Worm (Caenorhabditis elegans) whole organism, young adult: ENCODE results near the gene Y50D4C.5.

Experiments
- B0035.1 ChIP-seq: sonication (generic microtip); optimal IDR thresholded peaks from 2 replicates; lab custom pipeline; 2016; ENCODE audit warnings: missing genetic modification characterization, mild to moderate bottlenecking, missing compliant biosample characterization, missing genotype, missing genetic modification reagents
- B0336.3 ChIP-seq: fragments of 200-800 bp; sonication (Bioruptor generic); IDR thresholded peaks from 2 replicates; pipeline ENCODE4 v1.3.6; 2022; ENCODE audit warnings: missing genetic modification characterization, missing compliant biosample characterization
- C06A6.2 ChIP-seq: fragments of 200-800 bp; sonication (Bioruptor generic); conservative IDR thresholded peaks from 2 replicates; pipeline ENCODE4 v1.3.6; 2022; ENCODE audit warnings: missing genetic modification characterization, missing compliant biosample characterization
- C17E4.6 ChIP-seq: fragments of 200-800 bp; sonication (Bioruptor generic); IDR thresholded peaks from 2 replicates; pipeline ENCODE4 v1.3.6; 2022; ENCODE audit warnings: missing genetic modification reagents, missing genetic modification characterization, missing compliant biosample characterization
- F10E7.11 ChIP-seq: sonication (generic microtip); optimal IDR thresholded peaks from 2 replicates; lab custom pipeline; 2017; ENCODE audit warnings: mild to moderate bottlenecking, missing genetic modification characterization, moderate library complexity, missing compliant biosample characterization
- F55B11.4 ChIP-seq: sonication (generic microtip); optimal IDR thresholded peaks from 2 replicates; lab custom pipeline; 2016; ENCODE audit warnings: missing compliant biosample characterization, missing genetic modification characterization, borderline replicate concordance; ENCODE audit not compliant: insufficient read depth
- F57A8.1 ChIP-seq: fragments of 200-800 bp; sonication (Bioruptor generic); optimal IDR thresholded peaks from 2 replicates; lab custom pipeline; 2018; ENCODE audit warnings: mild to moderate bottlenecking, missing genetic modification characterization, moderate library complexity, missing compliant biosample characterization
- F57C9.4 ChIP-seq: sonication (generic microtip); optimal IDR thresholded peaks from 2 replicates; lab custom pipeline; 2017; ENCODE audit warnings: mild to moderate bottlenecking, missing genetic modification characterization, missing compliant biosample characterization
- K11D2.4 ChIP-seq: fragments of 200-800 bp; sonication (Bioruptor generic); IDR thresholded peaks from 2 replicates; pipeline ENCODE4 v1.3.6; 2022; ENCODE audit warnings: missing genetic modification reagents, missing genetic modification characterization, missing compliant biosample characterization
- K12H6.12 ChIP-seq: fragments of 200-800 bp; sonication (Bioruptor generic); optimal IDR thresholded peaks from 2 replicates; lab custom pipeline; 2018; ENCODE audit warnings: mild to moderate bottlenecking, missing genetic modification characterization, missing compliant biosample characterization
- Y53F4B.3 ChIP-seq: fragments of 200-800 bp; sonication (Bioruptor generic); IDR thresholded peaks from 2 replicates; pipeline ENCODE4 v1.3.6; 2022; ENCODE audit warnings: missing genetic modification reagents, missing genetic modification characterization, missing compliant biosample characterization
- Y56A3A.18 ChIP-seq: fragments of 200-800 bp; sonication (Bioruptor generic); IDR thresholded peaks from 2 replicates; pipeline ENCODE4 v1.3.6; 2022; ENCODE audit warnings: missing genetic modification reagents, missing genetic modification characterization, missing compliant biosample characterization
- ama-1 ChIP-seq, 3 experiments: fragments of 150-350 bp in 1 of 3; sonication (generic microtip) in 2 of 3; optimal IDR thresholded peaks; 2 replicates each; lab custom pipeline; 2014 to 2018; ENCODE audit warnings: missing biosample characterization in 2 of 3, missing genetic modification characterization in 2 of 3, missing genetic modification reagents in 2 of 3
- atf-7 ChIP-seq: sonication (generic microtip); optimal IDR thresholded peaks from 2 replicates; lab custom pipeline; 2017; ENCODE audit warnings: mild to moderate bottlenecking, missing genetic modification characterization, missing compliant biosample characterization
- athp-1 ChIP-seq: sonication (generic microtip); optimal IDR thresholded peaks from 2 replicates; lab custom pipeline; 2017; ENCODE audit warnings: mild to moderate bottlenecking, missing genetic modification characterization, missing compliant biosample characterization
- bed-1 ChIP-seq: fragments of 200-800 bp; sonication (Bioruptor generic); IDR thresholded peaks from 2 replicates; pipeline ENCODE4 v1.3.6; 2022; ENCODE audit warnings: missing genetic modification reagents, missing genetic modification characterization, missing compliant biosample characterization
- cebp-2 ChIP-seq: fragments of 200-800 bp; sonication (Bioruptor generic); IDR thresholded peaks from 2 replicates; pipeline ENCODE4 v1.3.6; 2022; ENCODE audit warnings: missing genetic modification characterization, missing compliant biosample characterization
- ceh-40 ChIP-seq: fragments of 200-800 bp; sonication (Bioruptor generic); IDR thresholded peaks from 2 replicates; pipeline ENCODE4 v1.3.6; 2022; ENCODE audit warnings: missing genetic modification characterization, missing compliant biosample characterization
- die-1 ChIP-seq: sonication (generic microtip); optimal IDR thresholded peaks from 2 replicates; lab custom pipeline; 2016; ENCODE audit warnings: missing genotype, mild to moderate bottlenecking, missing genetic modification characterization, missing compliant biosample characterization
- dox-1 ChIP-seq: fragments of 200-800 bp; sonication (Bioruptor generic); IDR thresholded peaks from 2 replicates; pipeline ENCODE4 v1.3.6; 2022; ENCODE audit warnings: missing genetic modification reagents, missing genetic modification characterization, missing compliant biosample characterization
- dpff-1 ChIP-seq: sonication (generic microtip); optimal IDR thresholded peaks from 2 replicates; lab custom pipeline; 2017; ENCODE audit warnings: mild to moderate bottlenecking, missing genetic modification characterization, missing compliant biosample characterization
- efl-1 ChIP-seq: fragments of 150-350 bp; optimal IDR thresholded peaks from 2 replicates; lab custom pipeline; 2014; ENCODE audit warnings: missing biosample characterization, missing genetic modification reagents, missing genetic modification characterization
- ekl-4 ChIP-seq: fragments of 200-800 bp; sonication (Bioruptor generic); IDR thresholded peaks from 2 replicates; pipeline ENCODE4 v1.3.6; 2022; ENCODE audit warnings: missing genetic modification reagents, missing genetic modification characterization, missing compliant biosample characterization
- fkh-3 ChIP-seq: sonication (generic microtip); optimal IDR thresholded peaks from 2 replicates; lab custom pipeline; 2016; ENCODE audit warnings: mild to moderate bottlenecking, missing genetic modification characterization, missing compliant biosample characterization
- gei-17 ChIP-seq: fragments of 200-800 bp; sonication (Bioruptor generic); optimal IDR thresholded peaks from 2 replicates; lab custom pipeline; 2018; ENCODE audit warnings: mild to moderate bottlenecking, missing genetic modification characterization, missing compliant biosample characterization
- him-1 ChIP-seq: sonication (generic microtip); optimal IDR thresholded peaks from 2 replicates; lab custom pipeline; 2016; ENCODE audit warnings: missing genotype, missing genetic modification reagents, missing genetic modification characterization, missing compliant biosample characterization
- hlh-26 ChIP-seq: fragments of 200-800 bp; sonication (Bioruptor generic); conservative IDR thresholded peaks from 2 replicates; pipeline ENCODE4 v1.3.6; 2022; ENCODE audit warnings: missing genetic modification reagents, missing genetic modification characterization, missing compliant biosample characterization
- hrde-1 ChIP-seq: sonication (generic microtip); optimal IDR thresholded peaks from 2 replicates; lab custom pipeline; 2016; ENCODE audit warnings: missing genetic modification characterization, mild to moderate bottlenecking, missing compliant biosample characterization, moderate library complexity, missing genotype, missing genetic modification reagents, borderline replicate concordance
- lag-1 ChIP-seq: fragments of 200-800 bp; sonication (Bioruptor generic); IDR thresholded peaks from 2 replicates; pipeline ENCODE4 v1.3.6; 2022; ENCODE audit warnings: missing genetic modification reagents, missing genetic modification characterization, missing compliant biosample characterization
- let-526 ChIP-seq: fragments of 200-800 bp; sonication (Bioruptor generic); IDR thresholded peaks from 2 replicates; pipeline ENCODE4 v1.3.6; 2022; ENCODE audit warnings: missing genetic modification reagents, missing genetic modification characterization, missing compliant biosample characterization
- lin-35 ChIP-seq, 3 experiments: fragments of 150-350 bp in 2 of 3; sonication (generic microtip) in 1 of 3; optimal IDR thresholded peaks; 2 replicates each; lab custom pipeline; 2014 to 2018; ENCODE audit warnings: missing biosample characterization in 3 of 3, missing genetic modification characterization in 3 of 3, missing genetic modification reagents in 3 of 3
- lir-1 ChIP-seq: fragments of 200-800 bp; sonication (Bioruptor generic); conservative IDR thresholded peaks from 2 replicates; pipeline ENCODE4 v1.3.6; 2022; ENCODE audit warnings: missing genetic modification reagents, missing genetic modification characterization, missing compliant biosample characterization
- madf-3 ChIP-seq: fragments of 200-800 bp; sonication (Bioruptor generic); IDR thresholded peaks from 2 replicates; pipeline ENCODE4 v1.3.6; 2022; ENCODE audit warnings: missing genetic modification reagents, missing genetic modification characterization, missing compliant biosample characterization
- madf-6 ChIP-seq: fragments of 200-800 bp; sonication (Bioruptor generic); IDR thresholded peaks from 2 replicates; pipeline ENCODE4 v1.3.6; 2022; ENCODE audit warnings: missing genetic modification reagents, missing genetic modification characterization, missing compliant biosample characterization
- madf-8 ChIP-seq: fragments of 200-800 bp; sonication (Bioruptor generic); conservative IDR thresholded peaks from 2 replicates; pipeline ENCODE4 v1.3.6; 2022; ENCODE audit warnings: missing genetic modification reagents, missing genetic modification characterization, missing compliant biosample characterization
- nhr-179 ChIP-seq: sonication (generic microtip); optimal IDR thresholded peaks from 2 replicates; lab custom pipeline; 2016; ENCODE audit warnings: mild to moderate bottlenecking, missing genetic modification characterization, missing compliant biosample characterization
- nhr-27 ChIP-seq: fragments of 200-800 bp; sonication (Bioruptor generic); optimal IDR thresholded peaks from 2 replicates; lab custom pipeline; 2018; ENCODE audit warnings: mild to moderate bottlenecking, missing genetic modification characterization, moderate library complexity, missing compliant biosample characterization
- pbrm-1 ChIP-seq: fragments of 200-800 bp; sonication (Bioruptor generic); IDR thresholded peaks from 2 replicates; pipeline ENCODE4 v1.3.6; 2022; ENCODE audit warnings: missing genetic modification reagents, missing genetic modification characterization, missing compliant biosample characterization
- repo-1 ChIP-seq: sonication (generic microtip); optimal IDR thresholded peaks from 2 replicates; lab custom pipeline; 2017; ENCODE audit warnings: mild to moderate bottlenecking, missing genetic modification characterization, missing compliant biosample characterization
- snpc-1.1 ChIP-seq: sonication (generic microtip); optimal IDR thresholded peaks from 2 replicates; lab custom pipeline; 2017; ENCODE audit warnings: missing genetic modification characterization, mild to moderate bottlenecking, missing compliant biosample characterization, antibody characterized with exemption, moderate library complexity, missing genotype, missing genetic modification reagents; ENCODE audit not compliant: insufficient read depth
- xnd-1 ChIP-seq: sonication (generic microtip); optimal IDR thresholded peaks from 2 replicates; lab custom pipeline; 2016; ENCODE audit warnings: missing genotype, missing genetic modification reagents, missing genetic modification characterization, missing compliant biosample characterization
- ztf-25 ChIP-seq: fragments of 200-800 bp; sonication (Bioruptor generic); IDR thresholded peaks from 2 replicates; pipeline ENCODE4 v1.3.6; 2022; ENCODE audit warnings: missing genetic modification reagents, missing genetic modification characterization, missing compliant biosample characterization
- ztf-6 ChIP-seq: fragments of 200-800 bp; sonication (Bioruptor generic); IDR thresholded peaks from 2 replicates; pipeline ENCODE4 v1.3.6; 2022; ENCODE audit warnings: missing genetic modification reagents, missing genetic modification characterization, missing compliant biosample characterization

Y50D4C.5 gene

DNA sequence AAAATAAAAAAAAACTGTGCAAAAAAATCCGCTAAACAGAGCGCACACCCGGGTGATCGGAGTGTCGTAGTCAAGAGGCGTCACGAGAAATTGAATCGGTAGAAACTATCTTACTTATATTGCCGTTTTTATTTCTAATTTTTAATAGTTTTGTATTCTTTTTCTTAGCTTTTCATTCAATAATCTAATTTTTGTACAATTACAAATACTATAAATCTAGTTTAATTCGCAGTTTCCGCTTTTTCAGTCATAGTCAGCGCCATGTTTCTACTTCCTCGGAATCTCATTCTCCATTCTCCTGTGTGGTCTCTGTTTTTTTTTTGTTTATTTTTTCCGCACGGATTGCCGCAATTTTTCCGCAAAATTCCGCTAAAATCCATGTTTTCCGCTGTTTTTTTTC, 282 bp upstream of the Y50D4C.5 start (continued):
- TF ChIP-seq F57C9.4 (tag; lab: Kevin White, UChicago) (no peak), hlh-26 (GFP tag; lab: Robert Waterston, UW) (no peak), athp-1 (tag; lab: Kevin White, UChicago) (peak; percentile 26), madf-6 (GFP tag; lab: Robert Waterston, UW) (no peak), lag-1 (GFP tag; lab: Robert Waterston, UW) (no peak), nhr-27 (tag; lab: Kevin White, UChicago) (no peak), pbrm-1 (no peak), atf-7 (tag; lab: Kevin White, UChicago) (no peak), gei-17 (GFP tag; lab: Kevin White, UChicago) (no peak), madf-3 (no peak), Y56A3A.18 (GFP tag; lab: Robert Waterston, UW) (no peak), dox-1 (GFP tag; lab: Robert Waterston, UW) (0 out of 2 replicates have a peak, but pooled peaks have one; percentile 15), dpff-1 (no peak), F10E7.11 (tag; lab: Kevin White, UChicago) (no peak), K12H6.12 (tag; lab: Kevin White, UChicago) (peak; percentile 85), C17E4.6 (no peak), him-1 (peak; percentile 34), bed-1 (GFP tag; lab: Robert Waterston, UW) (no peak), snpc-1.1 (tag; lab: Kevin White, UChicago) (no peak), fkh-3 (tag; lab: Kevin White, UChicago) (no peak), F55B11.4 (tag; lab: Kevin White, UChicago) (no peak), C06A6.2 (GFP tag; lab: Robert Waterston, UW) (no peak), madf-8 (GFP tag; lab: Robert Waterston, UW) (no peak), B0336.3 (GFP tag; lab: Robert Waterston, UW) (no peak), lir-1 (no peak), xnd-1 (no peak), cebp-2 (GFP tag; lab: Robert Waterston, UW) (no peak), repo-1 (tag; lab: Kevin White, UChicago) (no peak), ceh-40 (GFP tag; lab: Robert Waterston, UW) (no peak), ztf-25 (GFP tag; lab: Robert Waterston, UW) (no peak), ekl-4 (GFP tag; lab: Robert Waterston, UW) (no peak), lin-35 (GFP tag; optimal IDR thresholded peaks at IDR 0.05; lab: Kevin White, UChicago) (peak in 1 of 3 experiments; percentile 44), F57A8.1 (GFP tag; lab: Kevin White, UChicago) (no peak), ztf-6 (GFP tag; lab: Robert Waterston, UW) (no peak), Y53F4B.3 (GFP tag; lab: Robert Waterston, UW) (no peak), let-526 (GFP tag; lab: Robert Waterston, UW) (no peak), B0035.1 (no peak), nhr-179 (no peak), die-1 (no peak), K11D2.4 (no peak), hrde-1 (no peak), ama-1 (optimal IDR thresholded peaks at IDR 0.05; lab: Kevin White, UChicago) (no peak), ama-1 (GFP tag; optimal IDR thresholded peaks at IDR 0.05; lab: Kevin White, UChicago) (no peak), efl-1 (peak; percentile 30)
